Fruit fly (Drosophila melanogaster) ovary, adult (tissue): Measurements from ENCODE around the gene Rrp40.
A peak's percentile ranks its signal among the peaks of the same experiment; 100 is the strongest.

ENCODE experiments used
- CG17801 ChIP-seq: fragments of 200-800 bp; optimal IDR thresholded peaks from 2 replicates; lab custom pipeline; 2019; ENCODE audit warnings: missing biosample characterization, mild to moderate bottlenecking, missing genetic modification characterization, moderate library complexity; ENCODE audit not compliant: partially characterized antibody

The Rrp40 gene

DNA sequence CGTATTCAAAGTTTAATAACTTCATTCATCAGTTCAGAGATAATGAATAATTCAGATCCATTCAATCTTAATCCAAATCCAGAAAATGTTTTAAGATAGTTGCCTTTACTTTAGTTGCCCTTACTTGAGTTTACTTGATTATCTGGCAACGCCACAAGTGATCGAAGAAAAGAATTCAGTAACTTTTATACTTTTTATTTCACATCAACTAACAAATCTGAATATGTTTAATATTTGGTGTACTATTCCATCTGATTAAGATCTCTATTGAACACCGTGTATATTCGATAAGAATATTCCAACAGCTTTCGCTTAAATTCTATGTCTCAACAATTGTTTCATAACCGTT lies 4.0 kb upstream of the Rrp40 start:
- no peak for TF ChIP-seq CG17801 (GFP tag; lab: Kevin White, UChicago)

DNA sequence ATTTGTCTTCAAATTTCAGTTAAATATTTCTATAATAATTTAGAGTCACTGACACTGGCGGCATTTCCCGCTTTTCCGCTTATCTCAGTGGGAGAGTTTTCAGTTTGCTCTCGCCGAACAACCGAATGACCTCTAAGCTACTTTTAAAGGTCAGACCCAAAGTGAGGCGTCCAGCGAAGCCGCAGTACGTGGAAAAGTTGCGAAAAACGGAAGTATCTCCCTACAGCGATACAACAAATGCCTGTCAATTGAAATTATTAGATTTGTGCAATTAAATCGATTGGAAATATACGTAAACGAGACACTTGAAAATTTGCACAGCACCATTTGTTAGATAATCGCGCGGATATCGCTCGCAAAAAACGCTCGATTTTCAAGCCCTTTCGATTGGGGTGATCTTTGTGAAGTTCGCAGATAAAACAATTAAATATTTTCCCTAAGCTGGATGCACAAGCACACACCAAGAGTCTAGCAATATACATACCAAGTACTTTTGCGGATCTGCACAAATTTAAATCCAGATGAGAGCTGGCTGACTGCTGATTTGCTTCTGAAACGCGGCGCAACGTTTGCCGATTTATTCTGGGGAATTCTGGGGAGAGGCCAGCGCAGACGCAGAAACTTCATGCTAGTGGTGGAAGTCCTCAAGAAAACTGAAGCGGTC lies 1.2 kb upstream of the Rrp40 start:
- TF ChIP-seq CG17801 (GFP tag; lab: Kevin White, UChicago) = no peak

dm6 chr2L:1727826-1728619 lies 509 bp upstream of the Rrp40 start:
- peak; percentile 99 for TF ChIP-seq CG17801 (GFP tag; lab: Kevin White, UChicago)

DNA sequence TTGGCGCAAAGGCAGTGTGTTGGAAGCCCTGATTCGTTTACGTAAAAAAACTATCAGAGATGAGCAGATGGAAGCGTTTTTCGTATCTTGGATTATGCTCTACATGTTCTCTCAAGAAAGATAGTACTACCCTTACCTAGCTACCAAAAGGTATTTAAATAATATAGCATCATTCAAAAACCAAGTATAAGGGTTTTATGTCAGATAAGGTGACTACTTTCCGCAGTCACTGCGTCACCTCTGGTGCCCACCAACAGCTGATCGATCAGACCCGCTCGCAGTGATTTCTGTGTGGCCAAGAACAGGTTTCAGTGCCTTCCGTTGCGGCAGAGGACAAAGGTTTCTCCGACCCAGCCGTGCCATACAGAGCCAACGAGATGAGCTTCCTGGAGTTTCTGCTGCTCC lies 1.1 kb downstream of the Rrp40 start, which contains the start of the genes Eno and CG31937:
Gene Eno, minus strand, starts transcription at position 30 of the 405 bp plus-strand sequence.
Gene CG31937, plus strand, starts transcription at position 281 of the 405 bp plus-strand sequence.
- peak; percentile 60 for TF ChIP-seq CG17801 (GFP tag; lab: Kevin White, UChicago)

DNA sequence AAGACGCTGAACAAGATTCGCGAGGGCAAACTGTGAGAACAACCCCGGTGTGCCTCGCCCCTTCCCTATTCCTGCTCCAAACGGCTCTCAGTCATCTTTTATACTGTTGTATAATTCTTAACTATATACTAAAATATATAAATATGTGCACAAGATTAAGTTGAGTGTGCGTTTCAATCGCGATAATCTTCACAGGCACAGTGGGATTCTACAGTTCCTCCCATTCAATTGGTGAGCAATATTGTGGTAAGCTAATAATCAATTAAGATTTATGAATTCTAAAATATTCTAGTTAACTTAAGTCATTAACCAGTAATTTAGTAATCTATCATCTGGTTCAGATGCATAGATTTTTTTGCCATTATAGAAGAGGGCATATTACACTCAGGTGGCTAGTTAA lies 2.4 kb downstream of the Rrp40 start:
- peak; percentile 35 for TF ChIP-seq CG17801 (GFP tag; lab: Kevin White, UChicago)

DNA sequence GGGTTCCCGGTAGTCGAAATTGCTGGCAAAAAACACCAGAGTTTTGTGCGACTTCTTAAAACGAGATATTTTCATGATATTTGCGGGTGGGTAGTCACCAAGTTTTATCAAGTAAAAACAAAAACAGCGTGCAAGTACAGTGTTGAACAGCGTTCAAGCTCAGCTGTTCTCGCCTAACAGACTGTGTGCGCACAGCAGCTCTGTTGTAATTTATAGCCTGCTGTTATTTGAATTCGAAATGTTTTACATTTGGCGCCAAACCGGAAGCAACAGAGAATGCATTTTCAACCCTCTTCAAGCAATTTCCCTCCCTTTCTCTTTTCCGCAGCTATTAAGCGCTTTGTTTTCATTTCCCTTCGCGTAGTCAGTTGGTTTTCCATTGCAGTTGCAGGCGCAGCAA lies 3.7 kb downstream of the Rrp40 start, which contains the start of the genes CG17652 and CG17646:
Gene CG17652, minus strand, starts transcription at position 168 of the 400 bp plus-strand sequence.
Gene CG17646, plus strand, starts transcription at position 336 of the 400 bp plus-strand sequence.
- no peak for TF ChIP-seq CG17801 (GFP tag; lab: Kevin White, UChicago)

- no peak for TF ChIP-seq CG17801 (GFP tag; lab: Kevin White, UChicago)
Measured at dm6 chr2L:1733155-1733813, 4.8 kb downstream of the Rrp40 start.

- TF ChIP-seq CG17801 (GFP tag; lab: Kevin White, UChicago) = no peak
Measured at dm6 chr2L:1735133-1735532, 6.6 kb downstream of the Rrp40 start.

- peak; percentile 63 for TF ChIP-seq CG17801 (GFP tag; lab: Kevin White, UChicago)
Measured at dm6 chr2L:1737057-1737581, 8.6 kb downstream of the Rrp40 start.

DNA sequence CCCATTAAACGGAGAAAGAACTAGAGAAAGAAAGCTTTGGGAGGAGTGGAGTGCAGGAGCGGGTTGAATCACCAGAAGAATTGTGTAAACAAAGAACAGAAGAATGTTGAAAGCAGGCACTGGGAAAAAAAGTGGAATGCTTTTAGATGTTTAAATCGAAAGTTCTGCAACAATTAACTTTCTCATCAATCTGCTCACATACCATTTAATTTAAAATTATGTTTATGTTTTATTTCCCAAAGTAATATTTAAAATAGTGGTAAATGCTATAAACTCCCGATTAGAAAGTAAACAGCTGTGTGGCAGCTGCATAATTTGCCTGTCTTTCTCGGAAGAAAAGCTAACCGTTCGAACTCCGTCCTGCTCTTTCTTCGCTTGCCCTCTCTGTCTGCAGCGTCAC lies 9.5 kb downstream of the Rrp40 start:
- TF ChIP-seq CG17801 (GFP tag; lab: Kevin White, UChicago) = no peak

DNA sequence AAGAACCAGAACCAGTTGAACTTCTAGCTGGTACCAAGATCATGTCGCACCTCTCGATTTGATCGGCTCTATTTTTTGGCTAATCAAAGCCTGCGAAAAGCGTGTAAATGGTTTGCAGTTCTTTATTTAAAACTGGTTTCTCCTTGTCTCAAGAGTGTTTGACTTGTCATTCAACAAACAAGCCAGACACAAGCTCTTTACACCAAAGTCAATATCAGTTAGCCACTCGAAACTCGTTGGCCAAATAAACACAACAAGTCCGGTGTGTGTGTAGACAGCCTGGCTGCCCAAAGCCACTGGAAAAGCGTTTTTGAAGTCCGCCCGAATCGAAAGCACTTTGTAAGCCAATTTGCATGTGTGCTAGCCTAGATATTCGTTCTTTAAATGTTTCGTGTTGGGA lies 11.6 kb downstream of the Rrp40 start:
- no peak for TF ChIP-seq CG17801 (GFP tag; lab: Kevin White, UChicago)

dm6 chr2L:1743800-1744199 lies 15.3 kb downstream of the Rrp40 start:
- no peak for TF ChIP-seq CG17801 (GFP tag; lab: Kevin White, UChicago)

dm6 chr2L:1748410-1748809 lies 19.9 kb downstream of the Rrp40 start:
- TF ChIP-seq CG17801 (GFP tag; lab: Kevin White, UChicago) = no peak

dm6 chr2L:1751953-1752352 lies 23.4 kb downstream of the Rrp40 start, which contains the start of the genes CG17712 and CG17648:
TSS of gene CG17712 (minus strand) at chr2L:1752122.
TSS of gene CG17648 (plus strand) at chr2L:1752308.
- TF ChIP-seq CG17801 (GFP tag; lab: Kevin White, UChicago) = no peak

DNA sequence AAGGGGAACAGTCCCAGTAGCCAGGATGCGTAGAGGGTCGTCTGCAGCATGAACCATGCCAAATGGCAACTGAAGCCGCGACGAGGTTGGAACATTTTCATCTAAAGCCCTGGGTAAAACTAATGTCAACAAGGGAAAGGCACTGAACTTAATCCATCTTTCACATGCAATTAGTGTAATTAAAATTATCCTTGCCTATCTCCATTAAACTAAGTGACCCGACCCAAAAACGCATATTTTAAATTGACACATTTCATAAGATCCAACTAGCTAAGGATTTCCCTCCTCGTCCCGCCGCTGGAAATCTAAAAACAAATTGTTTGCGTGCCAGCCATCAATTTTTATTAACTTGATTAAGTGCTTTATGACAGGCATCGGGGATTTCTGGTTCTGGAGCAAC lies 27.8 kb downstream of the Rrp40 start, which contains the start of gene Gr22f:
Gene Gr22f, minus strand, starts transcription at position 101 of the 400 bp plus-strand sequence.
- TF ChIP-seq CG17801 (GFP tag; lab: Kevin White, UChicago) = no peak
